Fruit fly (Drosophila melanogaster) whole organism, embryonic: Measurements from ENCODE around the gene CG34256.

ENCODE experiments used
- Adf1 ChIP-seq: fragments of 200-800 bp; sonication (Bioruptor generic); IDR thresholded peaks from 2 replicates; pipeline ENCODE4 v1.3.6; 2022; ENCODE audit warnings: missing biosample characterization, missing genetic modification characterization
- Atf-2 ChIP-seq: fragments of 200-800 bp; sonication (Bioruptor generic); optimal IDR thresholded peaks from 2 replicates; lab custom pipeline; 2016; ENCODE audit warnings: missing biosample characterization, missing genetic modification characterization
- CG12071 ChIP-seq: fragments of 200-800 bp; sonication (Bioruptor generic); optimal IDR thresholded peaks from 3 replicates; lab custom pipeline; 2018; ENCODE audit warnings: missing biosample characterization, mild to moderate bottlenecking, missing genetic modification characterization
- CG13424 ChIP-seq: fragments of 200-800 bp; sonication (Bioruptor generic); optimal IDR thresholded peaks from 2 replicates; lab custom pipeline; 2019; ENCODE audit warnings: missing biosample characterization, mild to moderate bottlenecking, missing genetic modification characterization, moderate library complexity
- CG14965 ChIP-seq: fragments of 200-800 bp; sonication (Bioruptor generic); optimal IDR thresholded peaks from 2 replicates; lab custom pipeline; 2016; ENCODE audit warnings: missing biosample characterization, missing genetic modification characterization, borderline replicate concordance
- CG15479 ChIP-seq: fragments of 200-800 bp; sonication (Bioruptor generic); optimal IDR thresholded peaks from 3 replicates; lab custom pipeline; 2019; ENCODE audit warnings: missing biosample characterization, mild to moderate bottlenecking, missing genetic modification characterization, moderate library complexity
- CG31441 ChIP-seq: fragments of 200-800 bp; sonication (Bioruptor generic); IDR thresholded peaks from 2 replicates; pipeline ENCODE4 v1.3.6; 2022; ENCODE audit warnings: missing biosample characterization, missing genetic modification characterization
- CG3163 ChIP-seq: fragments of 200-800 bp; sonication (Bioruptor generic); optimal IDR thresholded peaks from 3 replicates; lab custom pipeline; 2016; ENCODE audit warnings: missing biosample characterization, missing genetic modification characterization
- CG32767 ChIP-seq: fragments of 200-800 bp; sonication (Bioruptor generic); IDR thresholded peaks from 2 replicates; pipeline ENCODE4 v1.3.6; 2022; ENCODE audit warnings: missing biosample characterization, missing genetic modification characterization
- CG3281 ChIP-seq: fragments of 200-800 bp; sonication (Bioruptor generic); optimal IDR thresholded peaks from 3 replicates; lab custom pipeline; 2017; ENCODE audit warnings: missing biosample characterization, mild to moderate bottlenecking, missing genetic modification characterization
- CG33213 ChIP-seq: fragments of 200-800 bp; sonication (Bioruptor generic); optimal IDR thresholded peaks from 3 replicates; lab custom pipeline; 2016; ENCODE audit warnings: missing biosample characterization, missing genetic modification characterization
- CG4328 ChIP-seq: fragments of 200-800 bp; sonication (Bioruptor generic); optimal IDR thresholded peaks from 3 replicates; lab custom pipeline; 2017; ENCODE audit warnings: missing biosample characterization, missing genetic modification reagents, missing genetic modification characterization
- CG4820 ChIP-seq: fragments of 200-800 bp; sonication (Bioruptor generic); optimal IDR thresholded peaks from 3 replicates; lab custom pipeline; 2016; ENCODE audit warnings: missing biosample characterization, missing genetic modification characterization
- CG6689 ChIP-seq: fragments of 200-800 bp; sonication (Bioruptor generic); IDR thresholded peaks from 2 replicates; pipeline ENCODE4 v1.3.6; 2022; ENCODE audit warnings: missing biosample characterization, missing genetic modification characterization
- CG6765 ChIP-seq: fragments of 200-800 bp; sonication (Bioruptor generic); optimal IDR thresholded peaks from 3 replicates; lab custom pipeline; 2017; ENCODE audit warnings: missing biosample characterization, mild to moderate bottlenecking, missing genetic modification characterization
- CG6791 ChIP-seq: fragments of 200-800 bp; sonication (Bioruptor generic); IDR thresholded peaks from 3 replicates; pipeline ENCODE4 v1.3.6; 2022; ENCODE audit warnings: missing biosample characterization, missing genetic modification characterization; ENCODE audit not compliant: partially characterized antibody
- CG6854 ChIP-seq: fragments of 200-800 bp; sonication (Bioruptor generic); optimal IDR thresholded peaks from 3 replicates; lab custom pipeline; 2017; ENCODE audit warnings: missing biosample characterization, mild to moderate bottlenecking, missing genetic modification characterization
- CG7987 ChIP-seq: fragments of 200-800 bp; sonication (Bioruptor generic); optimal IDR thresholded peaks from 2 replicates; lab custom pipeline; 2018; ENCODE audit warnings: missing biosample characterization, mild to moderate bottlenecking, missing genetic modification characterization, moderate library complexity
- CG8478 ChIP-seq: fragments of >200 bp; optimal IDR thresholded peaks from 2 replicates; lab custom pipeline; 2018
- CG9215 ChIP-seq: fragments of 200-800 bp; sonication (Bioruptor generic); IDR thresholded peaks from 2 replicates; pipeline ENCODE4 v1.3.6; 2022; ENCODE audit warnings: missing biosample characterization, missing genetic modification characterization
- CG9932 ChIP-seq: fragments of 200-800 bp; sonication (Bioruptor generic); IDR thresholded peaks from 2 replicates; pipeline ENCODE4 v1.3.6; 2022; ENCODE audit warnings: missing biosample characterization, missing genetic modification characterization
- CoRest ChIP-seq: fragments of 200-800 bp; sonication (Bioruptor generic); optimal IDR thresholded peaks from 3 replicates; lab custom pipeline; 2018; ENCODE audit warnings: missing biosample characterization, mild to moderate bottlenecking, missing genetic modification characterization, moderate library complexity
- Doc2 ChIP-seq: fragments of 200-800 bp; sonication (Bioruptor generic); IDR thresholded peaks from 2 replicates; pipeline ENCODE4 v1.3.6; 2022; ENCODE audit warnings: missing biosample characterization, missing genetic modification characterization
- E2f1 ChIP-seq: fragments of 200-800 bp; sonication (Bioruptor generic); IDR thresholded peaks from 2 replicates; pipeline ENCODE4 v1.3.6; 2022; ENCODE audit warnings: missing biosample characterization, missing genetic modification characterization
- Eip74EF ChIP-seq, 2 experiments: fragments of 200-800 bp in 1 of 2; fragments of >200 bp in 1 of 2; sonication (Bioruptor generic) in 1 of 2; optimal IDR thresholded peaks; 2 replicates each; lab custom pipeline; 2017 to 2019; ENCODE audit warnings: missing biosample characterization in 2 of 2, missing genetic modification characterization in 2 of 2, mild to moderate bottlenecking in 1 of 2, moderate library complexity in 1 of 2
- Fer1 ChIP-seq: fragments of 200-800 bp; sonication (Bioruptor generic); optimal IDR thresholded peaks from 2 replicates; lab custom pipeline; 2017; ENCODE audit warnings: missing biosample characterization, mild to moderate bottlenecking, missing genetic modification characterization
- Gsc ChIP-seq: fragments of 200-800 bp; sonication (Bioruptor generic); IDR thresholded peaks from 2 replicates; pipeline ENCODE4 v1.3.6; 2022; ENCODE audit warnings: missing biosample characterization, missing genetic modification characterization
- Gug ChIP-seq: fragments of 200-800 bp; sonication (Bioruptor generic); IDR thresholded peaks from 4 replicates; pipeline ENCODE4 v1.3.6; 2022; ENCODE audit warnings: missing biosample characterization, missing genetic modification characterization
- H2.0 ChIP-seq: fragments of 200-800 bp; sonication (Bioruptor generic); IDR thresholded peaks from 2 replicates; pipeline ENCODE4 v1.3.6; 2022; ENCODE audit warnings: missing biosample characterization, missing genetic modification characterization
- Lim3 ChIP-seq: fragments of 200-800 bp; sonication (Bioruptor generic); IDR thresholded peaks from 2 replicates; pipeline ENCODE4 v1.3.6; 2022; ENCODE audit warnings: missing biosample characterization, missing genetic modification characterization
- MBD-R2 ChIP-seq: fragments of 200-800 bp; sonication (Bioruptor generic); IDR thresholded peaks from 2 replicates; pipeline ENCODE4 v1.3.6; 2022; ENCODE audit warnings: missing biosample characterization, missing genetic modification characterization
- MTF-1 ChIP-seq: fragments of 200-800 bp; sonication (Bioruptor generic); optimal IDR thresholded peaks from 2 replicates; lab custom pipeline; 2018; ENCODE audit warnings: missing biosample characterization, mild to moderate bottlenecking, missing genetic modification characterization, borderline replicate concordance
- Spps ChIP-seq: fragments of 200-800 bp; sonication (Bioruptor generic); optimal IDR thresholded peaks from 2 replicates; lab custom pipeline; 2018; ENCODE audit warnings: missing biosample characterization, mild to moderate bottlenecking, missing genetic modification characterization
- Trl ChIP-seq, 3 experiments: fragments of >200 bp in 2 of 3; fragments of 200-800 bp in 1 of 3; sonication (Bioruptor generic) in 1 of 3; optimal IDR thresholded peaks; 2 replicates in 1 of 3; 3 replicates in 2 of 3; lab custom pipeline; 2016 to 2017; ENCODE audit warnings: missing biosample characterization in 1 of 3, missing genetic modification characterization in 1 of 3
- Xrp1 ChIP-seq: fragments of 200-800 bp; sonication (Bioruptor generic); IDR thresholded peaks from 2 replicates; pipeline ENCODE4 v1.3.6; 2022; ENCODE audit warnings: missing biosample characterization, missing genetic modification characterization
- ab ChIP-seq: fragments of 200-800 bp; sonication (Bioruptor generic); optimal IDR thresholded peaks from 2 replicates; lab custom pipeline; 2016; ENCODE audit warnings: missing biosample characterization, missing genetic modification characterization
- ash1 ChIP-seq: fragments of 200-800 bp; sonication (Bioruptor generic); optimal IDR thresholded peaks from 2 replicates; lab custom pipeline; 2018; ENCODE audit warnings: missing biosample characterization, mild to moderate bottlenecking, missing genetic modification characterization
- br ChIP-seq: fragments of >200 bp; optimal IDR thresholded peaks from 2 replicates; lab custom pipeline; 2017
- eyg ChIP-seq: fragments of 200-800 bp; sonication (Bioruptor generic); optimal IDR thresholded peaks from 3 replicates; lab custom pipeline; 2016; ENCODE audit warnings: missing biosample characterization, missing genetic modification characterization
- gsb ChIP-seq: fragments of 200-800 bp; sonication (Bioruptor generic); IDR thresholded peaks from 2 replicates; pipeline ENCODE4 v1.3.6; 2022; ENCODE audit warnings: missing biosample characterization, missing genetic modification characterization
- lbe ChIP-seq: fragments of 200-800 bp; sonication (Bioruptor generic); optimal IDR thresholded peaks from 2 replicates; lab custom pipeline; 2016; ENCODE audit warnings: missing biosample characterization, mild to moderate bottlenecking, missing genetic modification characterization
- oc ChIP-seq: fragments of 200-800 bp; sonication (Bioruptor generic); optimal IDR thresholded peaks from 2 replicates; lab custom pipeline; 2018; ENCODE audit warnings: missing biosample characterization, mild to moderate bottlenecking, missing genetic modification characterization, moderate library complexity
- pzg ChIP-seq: fragments of 200-800 bp; sonication (Bioruptor generic); optimal IDR thresholded peaks from 3 replicates; lab custom pipeline; 2018; ENCODE audit warnings: missing biosample characterization, mild to moderate bottlenecking, missing genetic modification characterization, moderate library complexity
- ranshi ChIP-seq: fragments of 200-800 bp; sonication (Bioruptor generic); IDR thresholded peaks from 2 replicates; pipeline ENCODE4 v1.3.6; 2022; ENCODE audit warnings: missing biosample characterization, missing genetic modification characterization
- sd ChIP-seq: fragments of 200-800 bp; sonication (Bioruptor generic); optimal IDR thresholded peaks from 3 replicates; lab custom pipeline; 2018; ENCODE audit warnings: missing biosample characterization, mild to moderate bottlenecking, missing genetic modification characterization, moderate library complexity
- sr ChIP-seq: fragments of 200-800 bp; sonication (Bioruptor generic); IDR thresholded peaks from 3 replicates; pipeline ENCODE4 v1.3.6; 2022; ENCODE audit warnings: missing biosample characterization, missing genetic modification characterization
- stc ChIP-seq: fragments of 200-800 bp; sonication (Bioruptor generic); IDR thresholded peaks from 2 replicates; pipeline ENCODE4 v1.3.6; 2022; ENCODE audit warnings: missing biosample characterization, missing genetic modification characterization
- sug ChIP-seq: fragments of 200-800 bp; optimal IDR thresholded peaks from 2 replicates; lab custom pipeline; 2019; ENCODE audit warnings: missing biosample characterization, mild to moderate bottlenecking, missing genetic modification characterization, moderate library complexity
- trem ChIP-seq: fragments of 200-800 bp; optimal IDR thresholded peaks from 3 replicates; lab custom pipeline; 2019; ENCODE audit warnings: missing biosample characterization, mild to moderate bottlenecking, missing genetic modification characterization, moderate library complexity
- trh ChIP-seq: fragments of 200-800 bp; sonication (Bioruptor generic); optimal IDR thresholded peaks from 2 replicates; lab custom pipeline; 2016; ENCODE audit warnings: missing biosample characterization, missing genetic modification characterization
- usp ChIP-seq: fragments of >200 bp; optimal IDR thresholded peaks from 2 replicates; lab custom pipeline; 2017; ENCODE audit warnings: missing biosample characterization, missing genetic modification characterization

Gene CG34256

DNA sequence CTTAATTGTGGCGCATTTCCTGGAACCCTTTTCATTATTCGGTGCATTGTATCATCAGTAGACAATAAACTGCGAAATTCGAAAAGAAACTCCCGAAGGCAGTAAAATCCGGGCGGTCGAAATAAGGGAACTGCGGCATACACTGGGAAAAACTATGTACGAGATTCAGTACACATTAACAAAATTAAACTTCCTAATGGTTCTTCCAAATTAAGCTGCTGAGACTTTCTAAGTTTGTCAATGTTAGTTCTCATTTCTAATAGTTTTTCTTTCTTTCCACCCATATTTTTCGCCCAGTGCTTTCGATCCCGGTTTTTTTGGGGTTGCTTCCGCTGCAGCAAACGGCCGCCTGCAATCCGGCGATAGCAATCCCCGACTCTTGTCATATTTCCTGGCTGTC lies 35.2 kb upstream of the CG34256 start (continued):
- TF ChIP-seq CG3163 (GFP tag; lab: Kevin White, UChicago) (peak; percentile 29), CG9215 (peak; percentile 33; the same call in 1 of the 2 replicates), CG32767 (GFP tag; lab: Robert Waterston, UW) (peak; percentile 60), Eip74EF (GFP tag; optimal IDR thresholded peaks at IDR 0.05; lab: Kevin White, UChicago) (peak in 1 of 2 experiments; percentile 64), MTF-1 (GFP tag; lab: Kevin White, UChicago) (peak; percentile 54), CG6765 (GFP tag; lab: Kevin White, UChicago) (no peak), eyg (GFP tag; lab: Kevin White, UChicago) (peak; percentile 62), Doc2 (0 out of 2 replicates have a peak, but pooled peaks have one; percentile 12), ash1 (no peak), Adf1 (GFP tag; lab: Robert Waterston, UW) (no peak), CG6689 (GFP tag; lab: Robert Waterston, UW) (peak; percentile 83), sug (tag; lab: Kevin White, UChicago) (peak; percentile 21), stc (GFP tag; lab: Robert Waterston, UW) (peak; percentile 81), sr (0 out of 3 replicates have a peak, but pooled peaks have one; percentile 40), trem (tag; lab: Kevin White, UChicago) (peak; percentile 73), CG33213 (GFP tag; lab: Kevin White, UChicago) (peak; percentile 25), Gsc (GFP tag; lab: Robert Waterston, UW) (0 out of 2 replicates have a peak, but pooled peaks have one; percentile 29), CG6854 (GFP tag; lab: Kevin White, UChicago) (no peak), CG15479 (GFP tag; lab: Kevin White, UChicago) (no peak), Trl (optimal IDR thresholded peaks at IDR 0.05; lab: Kevin White, UChicago) (no peak), Trl (GFP tag; optimal IDR thresholded peaks at IDR 0.05; lab: Kevin White, UChicago) (peak; percentile 42), CG4820 (GFP tag; lab: Kevin White, UChicago) (peak; percentile 89), Lim3 (GFP tag; lab: Robert Waterston, UW) (no peak), E2f1 (GFP tag; lab: Robert Waterston, UW) (peak; percentile 77), Atf-2 (GFP tag; lab: Kevin White, UChicago) (peak; percentile 74), MBD-R2 (peak; percentile 38; the same call in 1 of the 2 replicates), CG8478 (no peak), trh (GFP tag; lab: Kevin White, UChicago) (peak; percentile 17), Fer1 (peak; percentile 65), Xrp1 (GFP tag; lab: Robert Waterston, UW) (peak; percentile 95), CG6791 (GFP tag; lab: Robert Waterston, UW) (no peak), lbe (GFP tag; lab: Kevin White, UChicago) (no peak), pzg (GFP tag; lab: Kevin White, UChicago) (no peak), gsb (GFP tag; lab: Robert Waterston, UW) (peak; percentile 45; the same call in 1 of the 2 replicates), CG9932 (GFP tag; lab: Robert Waterston, UW) (0 out of 2 replicates have a peak, but pooled peaks have one; percentile 36), CG3281 (peak; percentile 61), H2.0 (GFP tag; lab: Robert Waterston, UW) (peak; percentile 79), ranshi (peak; percentile 48; the same call in 1 of the 2 replicates), usp (GFP tag; lab: Kevin White, UChicago) (no peak), CG31441 (peak; percentile 88), CG4328 (GFP tag; lab: Kevin White, UChicago) (peak; percentile 33), ab (GFP tag; lab: Kevin White, UChicago) (peak; percentile 19), Gug (peak; percentile 72; the same call in 3 of the 4 replicates), Spps (tag; lab: Kevin White, UChicago) (peak; percentile 79), CoRest (tag; lab: Kevin White, UChicago) (peak; percentile 79), CG13424 (tag; lab: Kevin White, UChicago) (peak; percentile 79), sd (tag; lab: Kevin White, UChicago) (peak; percentile 15), CG12071 (no peak), br (lab: Kevin White, UChicago) (no peak), CG14965 (GFP tag; lab: Kevin White, UChicago) (peak; percentile 66), oc (tag; lab: Kevin White, UChicago) (peak; percentile 70), CG7987 (GFP tag; lab: Kevin White, UChicago) (no peak)
